Fruit fly (Drosophila melanogaster) whole organism, embryonic: Measurements from ENCODE around the gene CG43618.
"Not testable (repeated sequence)": the region's sequence is repeated elsewhere in the genome, so short reads cannot be mapped to it uniquely, and the experiment has no call there.

Experiments
- CG14965 ChIP-seq: fragments of 200-800 bp; sonication (Bioruptor generic); optimal IDR thresholded peaks from 2 replicates; lab custom pipeline; 2016; ENCODE audit warnings: missing biosample characterization, missing genetic modification characterization, borderline replicate concordance
- CG15514 ChIP-seq: fragments of 200-800 bp; sonication (Bioruptor generic); optimal IDR thresholded peaks from 3 replicates; lab custom pipeline; 2017; ENCODE audit warnings: missing biosample characterization, missing genetic modification characterization, mild to moderate bottlenecking, moderate library complexity, missing genetic modification reagents
- CG18476 ChIP-seq: fragments of 200-800 bp; sonication (Bioruptor generic); optimal IDR thresholded peaks from 2 replicates; lab custom pipeline; 2016; ENCODE audit warnings: missing biosample characterization, mild to moderate bottlenecking, missing genetic modification characterization
- Deaf1 ChIP-seq: fragments of 200-800 bp; optimal IDR thresholded peaks from 3 replicates; lab custom pipeline; 2019; ENCODE audit warnings: missing biosample characterization, mild to moderate bottlenecking, missing genetic modification characterization, moderate library complexity
- Ptx1 ChIP-seq: fragments of 200-800 bp; sonication (Bioruptor generic); IDR thresholded peaks from 2 replicates; pipeline ENCODE4 v1.3.6; 2022; ENCODE audit warnings: missing biosample characterization, missing genetic modification characterization
- Trl ChIP-seq, 3 experiments: fragments of >200 bp in 2 of 3; fragments of 200-800 bp in 1 of 3; sonication (Bioruptor generic) in 1 of 3; optimal IDR thresholded peaks; 2 replicates in 1 of 3; 3 replicates in 2 of 3; lab custom pipeline; 2016 to 2017; ENCODE audit warnings: missing biosample characterization in 1 of 3, missing genetic modification characterization in 1 of 3
- cg ChIP-seq: fragments of 200-800 bp; sonication (Bioruptor generic); optimal IDR thresholded peaks from 3 replicates; lab custom pipeline; 2019; ENCODE audit warnings: missing biosample characterization, mild to moderate bottlenecking, missing genetic modification characterization, moderate library complexity
- grn ChIP-seq: fragments of 200-800 bp; sonication (Bioruptor generic); optimal IDR thresholded peaks from 3 replicates; lab custom pipeline; 2017; ENCODE audit warnings: missing biosample characterization, missing genetic modification characterization
- tx ChIP-seq: fragments of 200-800 bp; sonication (Bioruptor generic); optimal IDR thresholded peaks from 2 replicates; lab custom pipeline; 2016; ENCODE audit warnings: missing biosample characterization, missing genetic modification characterization

Gene CG43618

dm6 chr3R:8072635-8073034 lies 23.7 kb downstream of the CG43618 start (continued):
- TF ChIP-seq Ptx1 (GFP tag; lab: Robert Waterston, UW) = 0 out of 2 replicates have a peak, but pooled peaks have one; percentile 46
- TF ChIP-seq CG15514 = peak; percentile 42

DNA sequence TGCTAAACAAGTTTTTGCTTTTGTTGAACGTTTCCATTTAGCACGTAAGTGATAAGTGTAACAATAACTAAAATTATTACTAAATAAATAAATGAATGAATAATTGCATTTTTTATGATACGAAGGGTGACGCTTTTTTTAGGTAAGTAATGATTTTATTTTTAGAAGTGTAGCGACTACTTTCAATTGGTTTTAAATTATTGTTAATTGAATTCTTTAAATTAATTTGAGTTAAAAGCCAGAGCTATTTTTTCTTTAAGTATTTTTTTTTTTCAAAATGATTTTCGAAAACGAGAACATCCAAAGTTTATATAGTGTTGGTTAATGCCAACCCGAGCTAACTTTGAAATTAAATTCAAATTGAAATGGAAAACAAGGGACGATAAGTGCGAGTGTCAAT lies 38.0 kb downstream of the CG43618 start, which contains the start of gene CG7910:
CG7910 (plus strand) TSS at position 301 of the 400 bp plus-strand sequence.
- TF ChIP-seq CG14965 (no peak), tx (GFP tag; lab: Kevin White, UChicago) (no peak), CG18476 (GFP tag; lab: Kevin White, UChicago) (no peak)

dm6 chr3R:8093824-8094223 lies 44.9 kb downstream of the CG43618 start, which contains the start of gene CG7900:
TSS of gene CG7900 (plus strand) at chr3R:8094124.
- TF ChIP-seq Trl (optimal IDR thresholded peaks at IDR 0.05; lab: Kevin White, UChicago) = peak in 1 of 2 experiments; percentile 2
- TF ChIP-seq Trl (GFP tag; optimal IDR thresholded peaks at IDR 0.05; lab: Kevin White, UChicago) = not testable (repeated sequence)
- TF ChIP-seq cg (GFP tag; lab: Kevin White, UChicago) = peak; percentile 8
- peak; percentile 78 for TF ChIP-seq grn (GFP tag; lab: Kevin White, UChicago)
- TF ChIP-seq Deaf1 (tag; lab: Kevin White, UChicago) = peak; percentile 3
